Worm (Caenorhabditis elegans) whole organism, mixed stage, embryonic: ENCODE data around the gene srh-181.
"Not testable (repeated sequence)": the region's sequence is repeated elsewhere in the genome, so short reads cannot be mapped to it uniquely, and the experiment has no call there.

Experiments
- M03D4.4 ChIP-seq: sonication (generic microtip); optimal IDR thresholded peaks from 2 replicates; lab custom pipeline; 2017; ENCODE audit warnings: mild to moderate bottlenecking, missing genetic modification characterization, missing compliant biosample characterization
- bed-3 ChIP-seq: fragments of 200-800 bp; sonication (Bioruptor generic); optimal IDR thresholded peaks from 3 replicates; lab custom pipeline; 2018; ENCODE audit warnings: mild to moderate bottlenecking, missing genetic modification characterization, moderate library complexity, missing compliant biosample characterization
- blmp-1 ChIP-seq: fragments of 150-350 bp; optimal IDR thresholded peaks from 2 replicates; lab custom pipeline; 2014; ENCODE audit warnings: missing biosample characterization, missing genetic modification characterization
- ceh-39 ChIP-seq: fragments of 150-350 bp; optimal IDR thresholded peaks from 2 replicates; lab custom pipeline; 2014; ENCODE audit warnings: missing biosample characterization, missing genetic modification characterization
- ceh-43 ChIP-seq: fragments of 200-800 bp; sonication (Bioruptor generic); optimal IDR thresholded peaks from 2 replicates; lab custom pipeline; 2018; ENCODE audit warnings: mild to moderate bottlenecking, missing genetic modification characterization, moderate library complexity, missing compliant biosample characterization
- ceh-83 ChIP-seq: fragments of 200-800 bp; sonication (Bioruptor generic); optimal IDR thresholded peaks from 2 replicates; lab custom pipeline; 2018; ENCODE audit warnings: mild to moderate bottlenecking, missing genetic modification characterization, missing compliant biosample characterization
- ces-1 ChIP-seq: fragments of 150-350 bp; optimal IDR thresholded peaks from 2 replicates; lab custom pipeline; 2014; ENCODE audit warnings: missing biosample characterization, missing genetic modification reagents, missing genetic modification characterization
- cnd-1 ChIP-seq: fragments of 200-800 bp; sonication (Bioruptor generic); optimal IDR thresholded peaks from 2 replicates; lab custom pipeline; 2018; ENCODE audit warnings: mild to moderate bottlenecking, missing genetic modification characterization, missing compliant biosample characterization
- drap-1 ChIP-seq: fragments of 200-800 bp; sonication (Bioruptor generic); optimal IDR thresholded peaks from 3 replicates; lab custom pipeline; 2018; ENCODE audit warnings: mild to moderate bottlenecking, missing genetic modification characterization, missing compliant biosample characterization
- elt-1 ChIP-seq: sonication (generic microtip); optimal IDR thresholded peaks from 2 replicates; lab custom pipeline; 2017; ENCODE audit warnings: missing genetic modification characterization, mild to moderate bottlenecking, missing compliant biosample characterization, antibody characterized with exemption, moderate library complexity, borderline replicate concordance; ENCODE audit not compliant: insufficient read depth
- elt-3 ChIP-seq: fragments of 150-350 bp; optimal IDR thresholded peaks from 2 replicates; lab custom pipeline; 2014; ENCODE audit warnings: missing biosample characterization, missing genetic modification characterization
- flh-1 ChIP-seq: fragments of 200-800 bp; sonication (Bioruptor generic); optimal IDR thresholded peaks from 2 replicates; lab custom pipeline; 2018; ENCODE audit warnings: mild to moderate bottlenecking, missing genetic modification characterization, moderate library complexity, missing compliant biosample characterization
- ham-2 ChIP-seq: fragments of 200-800 bp; sonication (Bioruptor generic); optimal IDR thresholded peaks from 2 replicates; lab custom pipeline; 2018; ENCODE audit warnings: mild to moderate bottlenecking, missing genetic modification characterization, missing compliant biosample characterization
- hlh-1 ChIP-seq: fragments of 150-350 bp; optimal IDR thresholded peaks from 2 replicates; lab custom pipeline; 2014; ENCODE audit warnings: missing biosample characterization, missing genetic modification reagents, missing genetic modification characterization
- lin-13 ChIP-seq: fragments of 150-350 bp; optimal IDR thresholded peaks from 2 replicates; lab custom pipeline; 2014; ENCODE audit warnings: missing biosample characterization, missing genetic modification characterization
- lin-32 ChIP-seq: fragments of 200-800 bp; sonication (Bioruptor generic); optimal IDR thresholded peaks from 2 replicates; lab custom pipeline; 2018; ENCODE audit warnings: mild to moderate bottlenecking, missing genetic modification characterization, missing compliant biosample characterization
- lsy-2 ChIP-seq: fragments of 150-350 bp; optimal IDR thresholded peaks from 2 replicates; lab custom pipeline; 2014; ENCODE audit warnings: missing biosample characterization, missing genetic modification characterization
- mab-5 ChIP-seq: fragments of 150-350 bp; optimal IDR thresholded peaks from 2 replicates; lab custom pipeline; 2014; ENCODE audit warnings: missing biosample characterization, missing genetic modification characterization
- mls-2 ChIP-seq: sonication (generic microtip); optimal IDR thresholded peaks from 2 replicates; lab custom pipeline; 2016; ENCODE audit warnings: mild to moderate bottlenecking, missing genetic modification characterization, moderate library complexity, missing compliant biosample characterization
- nhr-28 ChIP-seq: fragments of 150-350 bp; optimal IDR thresholded peaks from 2 replicates; lab custom pipeline; 2014; ENCODE audit warnings: missing biosample characterization, missing genetic modification characterization
- nhr-76 ChIP-seq: sonication (generic microtip); optimal IDR thresholded peaks from 2 replicates; lab custom pipeline; 2017; ENCODE audit warnings: missing biosample characterization, missing genetic modification characterization
- pha-4 ChIP-seq: fragments of 150-350 bp; optimal IDR thresholded peaks from 2 replicates; lab custom pipeline; 2018; ENCODE audit warnings: missing biosample characterization, missing genetic modification reagents, missing genetic modification characterization
- snpc-4 ChIP-seq: fragments of 150-350 bp; optimal IDR thresholded peaks from 2 replicates; lab custom pipeline; 2014; ENCODE audit warnings: missing biosample characterization, missing genetic modification characterization
- sptf-1 ChIP-seq: sonication (generic microtip); optimal IDR thresholded peaks from 2 replicates; lab custom pipeline; 2017; ENCODE audit warnings: mild to moderate bottlenecking, missing genetic modification characterization, moderate library complexity, missing compliant biosample characterization
- tbx-8 ChIP-seq: fragments of 200-800 bp; sonication (Bioruptor generic); optimal IDR thresholded peaks from 2 replicates; lab custom pipeline; 2018; ENCODE audit warnings: mild to moderate bottlenecking, missing genetic modification characterization, moderate library complexity, missing compliant biosample characterization
- unc-120 ChIP-seq: sonication (generic microtip); optimal IDR thresholded peaks from 2 replicates; lab custom pipeline; 2017; ENCODE audit warnings: missing genetic modification characterization, missing compliant biosample characterization; ENCODE audit not compliant: poor library complexity, severe bottlenecking
- unc-39 ChIP-seq: fragments of 150-350 bp; optimal IDR thresholded peaks from 2 replicates; lab custom pipeline; 2014; ENCODE audit warnings: missing biosample characterization, missing genetic modification characterization
- zip-8 ChIP-seq: fragments of 150-350 bp; optimal IDR thresholded peaks from 2 replicates; lab custom pipeline; 2014; ENCODE audit warnings: missing biosample characterization, missing genetic modification characterization
- ztf-11 ChIP-seq: fragments of 150-350 bp; optimal IDR thresholded peaks from 2 replicates; lab custom pipeline; 2014; ENCODE audit warnings: missing biosample characterization, missing genetic modification characterization

Gene srh-181

ce11 chrV:18434961-18435360, 39.4 kb upstream of the srh-181 start, which contains the start of gene ZK262.20:
TSS of gene ZK262.20 (minus strand) at chrV:18435061.
- TF ChIP-seq ztf-11 = no peak
- TF ChIP-seq ceh-43 = no peak
- no peak for TF ChIP-seq drap-1
- no peak for TF ChIP-seq nhr-76
- no peak for TF ChIP-seq elt-3 (tag; lab: Kevin White, UChicago)
- TF ChIP-seq unc-39 (tag; lab: Kevin White, UChicago) = no peak
- no peak for TF ChIP-seq mls-2 (tag; lab: Kevin White, UChicago)
- TF ChIP-seq pha-4 = no peak
- TF ChIP-seq ceh-83 (GFP tag; lab: Kevin White, UChicago) = no peak
- TF ChIP-seq nhr-28 (tag; lab: Kevin White, UChicago) = no peak
- no peak for TF ChIP-seq ham-2 (GFP tag; lab: Kevin White, UChicago)
- no peak for TF ChIP-seq hlh-1 (tag; lab: Kevin White, UChicago)
- no peak for TF ChIP-seq flh-1 (GFP tag; lab: Kevin White, UChicago)
- TF ChIP-seq unc-120 (tag; lab: Kevin White, UChicago) = no peak
- no peak for TF ChIP-seq tbx-8 (GFP tag; lab: Kevin White, UChicago)
- TF ChIP-seq bed-3 = no peak
- TF ChIP-seq ceh-39 (tag; lab: Kevin White, UChicago) = no peak
- TF ChIP-seq lsy-2 (tag; lab: Kevin White, UChicago) = no peak
- TF ChIP-seq zip-8 (tag; lab: Kevin White, UChicago) = no peak
- no peak for TF ChIP-seq blmp-1 (tag; lab: Kevin White, UChicago)

ce11 chrV:18438081-18438480, 36.2 kb upstream of the srh-181 start, which contains the start of gene ZK262.8:
TSS of gene ZK262.8 (plus strand) at chrV:18438381.
- no peak for TF ChIP-seq ceh-83 (GFP tag; lab: Kevin White, UChicago)
- no peak for TF ChIP-seq blmp-1 (tag; lab: Kevin White, UChicago)
- no peak for TF ChIP-seq mls-2 (tag; lab: Kevin White, UChicago)
- no peak for TF ChIP-seq ztf-11
- no peak for TF ChIP-seq unc-120 (tag; lab: Kevin White, UChicago)
- no peak for TF ChIP-seq snpc-4 (tag; lab: Kevin White, UChicago)
- TF ChIP-seq tbx-8 (GFP tag; lab: Kevin White, UChicago) = no peak
- no peak for TF ChIP-seq ceh-43
- TF ChIP-seq lin-13 (tag; lab: Kevin White, UChicago) = no peak
- no peak for TF ChIP-seq drap-1
- TF ChIP-seq lsy-2 (tag; lab: Kevin White, UChicago) = no peak
- no peak for TF ChIP-seq unc-39 (tag; lab: Kevin White, UChicago)
- TF ChIP-seq elt-1 = no peak
- TF ChIP-seq M03D4.4 = no peak
- TF ChIP-seq mab-5 (tag; lab: Kevin White, UChicago) = no peak
- TF ChIP-seq zip-8 (tag; lab: Kevin White, UChicago) = no peak

- not testable (repeated sequence) for TF ChIP-seq elt-1; sptf-1 (tag; lab: Kevin White, UChicago); hlh-1 (tag; lab: Kevin White, UChicago)
These were observed 34.9 kb upstream of the srh-181 start, which contains the start of gene ZK262.9 for ce11 chrV:18439469-18439868. TSS of gene ZK262.9 (plus strand) at chrV:18439769.

- TF ChIP-seq cnd-1 (tag; lab: Kevin White, UChicago) = no peak
- TF ChIP-seq lin-13 (tag; lab: Kevin White, UChicago) = no peak
- TF ChIP-seq ces-1 (GFP tag; lab: Kevin White, UChicago) = no peak
- TF ChIP-seq M03D4.4 = no peak
- no peak for TF ChIP-seq pha-4
- TF ChIP-seq ceh-43 = no peak
- TF ChIP-seq ztf-11 = no peak
- no peak for TF ChIP-seq lin-32 (GFP tag; lab: Kevin White, UChicago)
- no peak for TF ChIP-seq unc-39 (tag; lab: Kevin White, UChicago)
- TF ChIP-seq nhr-28 (tag; lab: Kevin White, UChicago) = no peak
- no peak for TF ChIP-seq unc-120 (tag; lab: Kevin White, UChicago)
- no peak for TF ChIP-seq hlh-1 (tag; lab: Kevin White, UChicago)
These were observed 30.2 kb upstream of the srh-181 start, which contains the start of gene ZK228.1 for ce11 chrV:18444118-18444517. TSS of gene ZK228.1 (plus strand) at chrV:18444418.

ce11 chrV:18456574-18456973, 17.7 kb upstream of the srh-181 start, which contains the start of gene ZK228.10:
TSS of gene ZK228.10 (plus strand) at chrV:18456874.
- TF ChIP-seq cnd-1 (tag; lab: Kevin White, UChicago) (no peak), mab-5 (tag; lab: Kevin White, UChicago) (no peak), ceh-39 (tag; lab: Kevin White, UChicago) (no peak)
